Worm (Caenorhabditis elegans): ENCODE measurements around the gene nhr-21.

Gene nhr-21

DNA sequence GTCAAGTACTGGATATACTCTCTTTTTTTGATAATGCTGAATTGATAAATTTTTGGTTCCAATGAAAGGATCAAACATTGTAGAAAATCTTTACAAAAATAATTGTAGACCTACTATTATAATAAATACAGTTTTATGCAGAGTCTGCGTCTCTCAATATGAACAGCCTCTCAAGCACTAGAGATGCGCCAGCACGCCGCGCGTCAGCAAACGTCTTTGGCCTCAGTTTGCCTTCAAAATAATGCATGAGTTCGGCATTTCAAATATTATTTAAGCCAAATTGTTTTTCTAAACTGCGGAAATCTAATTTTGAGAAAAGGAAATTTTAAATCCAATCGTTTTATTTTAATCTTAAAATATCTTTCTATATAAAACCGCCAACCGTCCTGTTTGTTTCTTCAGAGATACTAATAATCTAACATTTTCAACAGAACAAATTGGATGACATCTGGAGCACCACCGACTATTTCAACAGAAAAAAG lies 37.3 kb upstream of the nhr-21 start, which contains the start of gene cul-4 (continued):
- TF ChIP-seq athp-1 (tag; optimal IDR thresholded peaks at IDR 0.05) (no peak), rec-8 (tag; optimal IDR thresholded peaks at IDR 0.05) (no peak), mcd-1 (GFP tag; IDR thresholded peaks at IDR 0.05) (peak; percentile 86), pbrm-1 (GFP tag; IDR thresholded peaks at IDR 0.05) (peak; percentile 86), K11D2.4 (GFP tag; IDR thresholded peaks at IDR 0.05) (no peak), ceh-27 (GFP tag; optimal IDR thresholded peaks at IDR 0.05) (peak; percentile 23), xnd-1 (tag; optimal IDR thresholded peaks at IDR 0.05) (peak; percentile 97), madf-3 (GFP tag; IDR thresholded peaks at IDR 0.05) (peak; percentile 91), zfh-2 (GFP tag; conservative IDR thresholded peaks at IDR 0.05) (no peak), Y95B8A.8 (GFP tag; IDR thresholded peaks at IDR 0.05) (0 out of 2 replicates have a peak, but pooled peaks have one; percentile 17), ccch-3 (GFP tag; optimal IDR thresholded peaks at IDR 0.05) (no peak), snpc-1.1 (tag; optimal IDR thresholded peaks at IDR 0.05; ENCODE audit: insufficient read depth) (peak; percentile 79), ceh-100 (GFP tag; IDR thresholded peaks at IDR 0.05) (peak; percentile 74), D2030.7 (GFP tag; IDR thresholded peaks at IDR 0.05) (peak; percentile 88), lir-1 (GFP tag; conservative IDR thresholded peaks at IDR 0.05) (peak; percentile 37; the same call in 1 of the 2 replicates), ceh-91 (GFP tag; IDR thresholded peaks at IDR 0.05) (peak; percentile 80), K12H6.12 (tag; optimal IDR thresholded peaks at IDR 0.05) (no peak), nhr-80 (tag; optimal IDR thresholded peaks at IDR 0.05) (peak; percentile 22), C06A6.2 (GFP tag; conservative IDR thresholded peaks at IDR 0.05) (no peak), F49E8.2 (tag; optimal IDR thresholded peaks at IDR 0.05; ENCODE audit: insufficient read depth) (peak; percentile 63), repo-1 (tag; optimal IDR thresholded peaks at IDR 0.05) (peak; percentile 12), F33H1.4 (GFP tag; IDR thresholded peaks at IDR 0.05) (peak; percentile 86), dpff-1 (tag; optimal IDR thresholded peaks at IDR 0.05) (no peak), snpc-4 (GFP tag; optimal IDR thresholded peaks at IDR 0.05) (peak; percentile 36), snpc-4 (tag; optimal IDR thresholded peaks at IDR 0.05) (peak in 3 of 4 experiments; percentile 64 to 79 (median 70)), lin-35 (GFP tag; optimal IDR thresholded peaks at IDR 0.05) (peak in 2 of 3 experiments; percentile 25 to 59), nfya-2 (GFP tag; IDR thresholded peaks at IDR 0.05) (no peak), efl-1 (GFP tag; optimal IDR thresholded peaks at IDR 0.05) (peak; percentile 63), dpl-1 (GFP tag; optimal IDR thresholded peaks at IDR 0.05) (peak; percentile 53)

DNA sequence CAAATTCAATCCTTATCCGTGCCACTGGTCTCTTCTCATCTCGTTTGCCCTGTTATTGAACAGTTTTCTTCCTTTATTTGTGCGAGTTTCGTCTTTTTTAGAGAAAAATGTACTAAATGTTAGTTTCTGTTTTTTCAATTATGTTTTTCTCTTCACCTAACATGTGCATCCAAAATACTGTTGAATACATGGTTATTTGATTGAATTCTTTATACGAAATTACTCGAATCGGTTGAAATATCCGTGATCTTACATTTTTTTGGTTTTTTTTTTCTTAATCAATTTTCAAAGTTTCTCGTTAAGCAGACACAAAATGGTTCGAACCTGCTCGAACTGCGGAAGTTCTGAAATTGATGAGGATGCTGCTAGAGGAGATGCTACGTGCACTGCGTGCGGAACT lies 33.5 kb upstream of the nhr-21 start, which contains the start of gene brf-1:
Gene brf-1, plus strand, starts transcription at position 301 of the 400 bp plus-strand sequence.
- TF ChIP-seq nhr-80 (tag; optimal IDR thresholded peaks at IDR 0.05) = no peak
- no peak for TF ChIP-seq snpc-4 (GFP tag; optimal IDR thresholded peaks at IDR 0.05)
- TF ChIP-seq snpc-4 (tag; optimal IDR thresholded peaks at IDR 0.05) = no peak
- no peak for TF ChIP-seq snpc-1.3 (tag; optimal IDR thresholded peaks at IDR 0.05; ENCODE audit: insufficient read depth)
- TF ChIP-seq rcor-1 (GFP tag; IDR thresholded peaks at IDR 0.05) = no peak
- TF ChIP-seq hrde-1 (tag; optimal IDR thresholded peaks at IDR 0.05; ENCODE audit: borderline replicate concordance) = no peak
- TF ChIP-seq nhr-120 (GFP tag; IDR thresholded peaks at IDR 0.05) = no peak

DNA sequence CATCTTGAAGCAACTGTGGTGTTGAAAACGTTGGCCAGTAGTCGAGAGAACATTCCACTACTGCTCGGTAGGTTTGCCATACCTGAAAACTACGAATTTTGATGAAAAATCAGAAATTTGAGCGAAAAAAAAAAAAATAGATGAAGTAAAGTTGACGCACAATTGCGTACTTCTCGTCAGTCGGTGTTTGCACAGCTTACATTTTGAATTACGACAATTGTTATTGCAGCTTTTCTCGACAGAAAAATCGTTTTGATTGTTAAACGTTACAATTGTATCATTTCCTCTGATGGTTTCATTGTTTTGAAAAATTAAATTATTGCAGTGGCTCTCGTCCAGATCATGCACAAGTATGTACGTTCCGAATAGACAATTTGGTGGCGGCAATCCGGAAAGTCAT lies 29.0 kb upstream of the nhr-21 start, which contains the start of the genes F45E12.5 and cnep-1:
Gene F45E12.5, minus strand, starts transcription at position 93 of the 400 bp plus-strand sequence.
Gene cnep-1, plus strand, starts transcription at position 326 of the 400 bp plus-strand sequence.
- TF ChIP-seq ztf-18 (tag; optimal IDR thresholded peaks at IDR 0.05) (no peak), cebp-1 (GFP tag; IDR thresholded peaks at IDR 0.05) (no peak), cebp-1 (tag; optimal IDR thresholded peaks at IDR 0.05) (no peak), hsf-1 (GFP tag; IDR thresholded peaks at IDR 0.05) (no peak)
